Fruit fly (Drosophila melanogaster): ENCODE measurements around the gene ru.

The ru gene

dm6 chr3L:1342133-1342580 is 28.3 kb upstream of the ru start, which contains the start of gene indra (continued):
- no peak for TF ChIP-seq sim (GFP tag; IDR thresholded peaks at IDR 0.05)
- peak; percentile 68 for TF ChIP-seq Xbp1 (GFP tag; optimal IDR thresholded peaks at IDR 0.05)
- no peak for TF ChIP-seq CG11085 (GFP tag; IDR thresholded peaks at IDR 0.05)
- no peak for TF ChIP-seq pfk (GFP tag; optimal IDR thresholded peaks at IDR 0.05)
- TF ChIP-seq sens (GFP tag): peak; percentile 95
- TF ChIP-seq br (optimal IDR thresholded peaks at IDR 0.05): no peak
- TF ChIP-seq CG34224 (GFP tag; IDR thresholded peaks at IDR 0.05; ENCODE audit: partially characterized antibody): peak; percentile 37; the same call in 1 of the 3 replicates
- peak; percentile 61 for TF ChIP-seq CG9609 (GFP tag; optimal IDR thresholded peaks at IDR 0.05)
- TF ChIP-seq CG1647 (GFP tag; optimal IDR thresholded peaks at IDR 0.05): peak; percentile 58
- no peak for TF ChIP-seq Dek (tag; optimal IDR thresholded peaks at IDR 0.05)
- TF ChIP-seq CG10147 (GFP tag; optimal IDR thresholded peaks at IDR 0.05): no peak
- peak; percentile 31 for TF ChIP-seq slp2 (GFP tag; optimal IDR thresholded peaks at IDR 0.05)
- TF ChIP-seq cwo (GFP tag; optimal IDR thresholded peaks at IDR 0.05): no peak
- TF ChIP-seq bcd (GFP tag; optimal IDR thresholded peaks at IDR 0.05): no peak
- no peak for TF ChIP-seq CG17912 (GFP tag; optimal IDR thresholded peaks at IDR 0.05)
- peak; percentile 37 for TF ChIP-seq kay (GFP tag; optimal IDR thresholded peaks at IDR 0.05)
- no peak for TF ChIP-seq Blimp-1 (GFP tag; optimal IDR thresholded peaks at IDR 0.05)
- TF ChIP-seq Atf3 (GFP tag; optimal IDR thresholded peaks at IDR 0.05): peak; percentile 28
- peak; percentile 52 for TF ChIP-seq jumu (GFP tag; optimal IDR thresholded peaks at IDR 0.05)
- TF ChIP-seq run (tag; optimal IDR thresholded peaks at IDR 0.05): no peak
- TF ChIP-seq CG17612 (GFP tag; IDR thresholded peaks at IDR 0.05): no peak
- TF ChIP-seq sob (GFP tag; IDR thresholded peaks at IDR 0.05): 0 out of 2 replicates have a peak, but pooled peaks have one; percentile 33
- peak; percentile 51; the same call in 1 of the 2 replicates for TF ChIP-seq CG32772 (GFP tag; IDR thresholded peaks at IDR 0.05)
- no peak for TF ChIP-seq ttk (GFP tag; IDR thresholded peaks at IDR 0.05)
- TF ChIP-seq stc (GFP tag; IDR thresholded peaks at IDR 0.05): no peak
- peak; percentile 76 for TF ChIP-seq bbx (GFP tag; IDR thresholded peaks at IDR 0.05; ENCODE audit: partially characterized antibody)
- peak; percentile 77 for TF ChIP-seq phol (tag; optimal IDR thresholded peaks at IDR 0.05)
- peak; percentile 22 for TF ChIP-seq Abd-B (GFP tag; optimal IDR thresholded peaks at IDR 0.05)
- no peak for TF ChIP-seq Fer2 (tag; optimal IDR thresholded peaks at IDR 0.05)
- no peak for TF ChIP-seq D19B (GFP tag; optimal IDR thresholded peaks at IDR 0.05)
- TF ChIP-seq CG2199 (GFP tag; IDR thresholded peaks at IDR 0.05): no peak
- TF ChIP-seq repo (GFP tag; optimal IDR thresholded peaks at IDR 0.05): peak; percentile 12
- TF ChIP-seq croc (GFP tag; conservative IDR thresholded peaks at IDR 0.05): no peak
- peak; percentile 79 for TF ChIP-seq CG9797 (GFP tag; optimal IDR thresholded peaks at IDR 0.05)
- peak; percentile 46; the same call in 2 of the 3 replicates for TF ChIP-seq vnd (GFP tag; IDR thresholded peaks at IDR 0.05; ENCODE audit: partially characterized antibody)
- no peak for TF ChIP-seq pita (GFP tag; optimal IDR thresholded peaks at IDR 0.05)
- TF ChIP-seq CG11723 (GFP tag; optimal IDR thresholded peaks at IDR 0.05): no peak
- no peak for TF ChIP-seq CG2678 (tag; optimal IDR thresholded peaks at IDR 0.05)
- TF ChIP-seq CHES-1-like (GFP tag; optimal IDR thresholded peaks at IDR 0.05): peak; percentile 74
- no peak for TF ChIP-seq Spps (tag; optimal IDR thresholded peaks at IDR 0.05)
- no peak for TF ChIP-seq lbe (GFP tag; optimal IDR thresholded peaks at IDR 0.05)
- TF ChIP-seq lola (GFP tag; optimal IDR thresholded peaks at IDR 0.05): peak in 1 of 3 experiments; percentile 53
- peak; percentile 45 for TF ChIP-seq CG18262 (tag; optimal IDR thresholded peaks at IDR 0.05)
- peak; percentile 36 for TF ChIP-seq Hsf (GFP tag; optimal IDR thresholded peaks at IDR 0.05)
- TF ChIP-seq odd (GFP tag; optimal IDR thresholded peaks at IDR 0.05): no peak
- peak; percentile 67 for TF ChIP-seq CG13775 (GFP tag; optimal IDR thresholded peaks at IDR 0.05)
- TF ChIP-seq klu (GFP tag; IDR thresholded peaks at IDR 0.05): no peak
- TF ChIP-seq B-H1 (GFP tag; IDR thresholded peaks at IDR 0.05): no peak
- TF ChIP-seq jigr1 (GFP tag; IDR thresholded peaks at IDR 0.05): no peak
- peak; percentile 60 for TF ChIP-seq stwl (tag; optimal IDR thresholded peaks at IDR 0.05)
- no peak for TF ChIP-seq ssp (GFP tag; IDR thresholded peaks at IDR 0.05)

Measured in whole organism, embryonic.